Worm (Caenorhabditis elegans) whole organism, L1 larva: ENCODE results near the gene twk-32.
A peak's percentile ranks its signal among the peaks of the same experiment; 100 is the strongest.

ENCODE experiments used
- aly-2 ChIP-seq: fragments of 150-350 bp; optimal IDR thresholded peaks from 2 replicates; lab custom pipeline; 2014; ENCODE audit warnings: missing biosample characterization, missing genetic modification characterization
- blmp-1 ChIP-seq: fragments of 150-350 bp; optimal IDR thresholded peaks from 2 replicates; lab custom pipeline; 2014; ENCODE audit warnings: missing biosample characterization, missing genetic modification characterization
- ceh-63 ChIP-seq: fragments of 200-800 bp; sonication (Bioruptor generic); optimal IDR thresholded peaks from 2 replicates; lab custom pipeline; 2018; ENCODE audit warnings: mild to moderate bottlenecking, missing genetic modification characterization, missing compliant biosample characterization
- ceh-8 ChIP-seq: fragments of 200-800 bp; sonication (Bioruptor generic); optimal IDR thresholded peaks from 2 replicates; lab custom pipeline; 2018; ENCODE audit warnings: mild to moderate bottlenecking, missing genetic modification characterization, moderate library complexity, missing compliant biosample characterization
- ceh-82 ChIP-seq, 3 experiments: fragments of 150-350 bp in 1 of 3; sonication (generic microtip) in 2 of 3; optimal IDR thresholded peaks; 2 replicates each; lab custom pipeline; 2014 to 2017; ENCODE audit warnings: missing biosample characterization in 3 of 3, missing genetic modification characterization in 3 of 3
- dpl-1 ChIP-seq, 3 experiments: fragments of 150-350 bp in 2 of 3; sonication (generic microtip) in 1 of 3; optimal IDR thresholded peaks; 2 replicates each; lab custom pipeline; 2014 to 2017; ENCODE audit warnings: missing biosample characterization in 3 of 3, missing genetic modification characterization in 3 of 3, missing genetic modification reagents in 3 of 3
- efl-1 ChIP-seq, 4 experiments: fragments of 150-350 bp; optimal IDR thresholded peaks in 3 of 4; peaks in 1 of 4; 1 replicate in 1 of 4; 2 replicates in 3 of 4; lab custom pipeline; 2014; ENCODE audit warnings: missing biosample characterization in 2 of 4, missing genetic modification characterization in 2 of 4, missing genetic modification reagents in 2 of 4
- elt-2 ChIP-seq: sonication (generic microtip); optimal IDR thresholded peaks from 2 replicates; lab custom pipeline; 2016; ENCODE audit warnings: missing genetic modification characterization, mild to moderate bottlenecking, inconsistent platforms, missing compliant biosample characterization, missing genetic modification reagents
- fkh-10 ChIP-seq: sonication (generic microtip); optimal IDR thresholded peaks from 2 replicates; lab custom pipeline; 2017; ENCODE audit warnings: missing biosample characterization, missing genetic modification reagents, missing genetic modification characterization
- fkh-8 ChIP-seq: sonication (generic microtip); optimal IDR thresholded peaks from 2 replicates; lab custom pipeline; 2016; ENCODE audit warnings: mild to moderate bottlenecking, missing genetic modification characterization, missing compliant biosample characterization
- grh-1 ChIP-seq: fragments of 200-800 bp; sonication (Bioruptor generic); IDR thresholded peaks from 2 replicates; pipeline ENCODE4 v1.3.6; 2022; ENCODE audit warnings: missing genetic modification reagents, missing genetic modification characterization, missing compliant biosample characterization
- hpl-2 ChIP-seq: fragments of 150-350 bp; optimal IDR thresholded peaks from 2 replicates; lab custom pipeline; 2014; ENCODE audit warnings: missing biosample characterization, missing genetic modification reagents, missing genetic modification characterization
- irx-1 ChIP-seq: sonication (generic microtip); optimal IDR thresholded peaks from 2 replicates; lab custom pipeline; 2016; ENCODE audit warnings: missing genetic modification characterization, missing compliant biosample characterization
- lin-13 ChIP-seq: fragments of 150-350 bp; optimal IDR thresholded peaks from 2 replicates; lab custom pipeline; 2014; ENCODE audit warnings: missing biosample characterization, missing genetic modification reagents, missing genetic modification characterization
- lin-14 ChIP-seq: fragments of 200-800 bp; sonication (Bioruptor generic); optimal IDR thresholded peaks from 2 replicates; lab custom pipeline; 2018; ENCODE audit warnings: mild to moderate bottlenecking, missing genetic modification characterization, moderate library complexity, missing compliant biosample characterization
- lin-35 ChIP-seq, 2 experiments: fragments of 150-350 bp; optimal IDR thresholded peaks; 2 replicates each; lab custom pipeline; 2014; ENCODE audit warnings: missing biosample characterization in 2 of 2, missing genetic modification characterization in 2 of 2, missing genetic modification reagents in 2 of 2
- lin-39 ChIP-seq: fragments of 150-350 bp; optimal IDR thresholded peaks from 2 replicates; lab custom pipeline; 2014; ENCODE audit warnings: missing biosample characterization, missing genetic modification reagents, missing genetic modification characterization
- lir-3 ChIP-seq: sonication (generic microtip); optimal IDR thresholded peaks from 2 replicates; lab custom pipeline; 2016; ENCODE audit warnings: mild to moderate bottlenecking, missing genetic modification characterization, moderate library complexity, missing compliant biosample characterization; ENCODE audit not compliant: poor library complexity
- lsy-2 ChIP-seq, 2 experiments: fragments of 150-350 bp; optimal IDR thresholded peaks; 2 replicates each; lab custom pipeline; 2014; ENCODE audit warnings: missing biosample characterization in 2 of 2, missing genetic modification characterization in 2 of 2
- mep-1 ChIP-seq: fragments of 150-350 bp; optimal IDR thresholded peaks from 2 replicates; lab custom pipeline; 2014; ENCODE audit warnings: missing biosample characterization, missing genetic modification characterization
- nhr-11 ChIP-seq: fragments of 150-350 bp; optimal IDR thresholded peaks from 2 replicates; lab custom pipeline; 2014; ENCODE audit warnings: missing biosample characterization, missing genetic modification characterization
- nhr-19 ChIP-seq: fragments of 200-800 bp; sonication (Bioruptor generic); conservative IDR thresholded peaks from 2 replicates; pipeline ENCODE4 v1.3.6; 2022; ENCODE audit warnings: missing genetic modification characterization, missing compliant biosample characterization
- nhr-20 ChIP-seq: sonication (generic microtip); optimal IDR thresholded peaks from 2 replicates; lab custom pipeline; 2016; ENCODE audit warnings: mild to moderate bottlenecking, missing genetic modification characterization, missing compliant biosample characterization
- nhr-71 ChIP-seq: sonication (generic microtip); optimal IDR thresholded peaks from 2 replicates; lab custom pipeline; 2016; ENCODE audit warnings: mild to moderate bottlenecking, missing genetic modification characterization, moderate library complexity, missing compliant biosample characterization
- nhr-76 ChIP-seq: sonication (generic microtip); optimal IDR thresholded peaks from 2 replicates; lab custom pipeline; 2017; ENCODE audit warnings: missing biosample characterization, missing genetic modification characterization
- nhr-77 ChIP-seq: fragments of 150-350 bp; optimal IDR thresholded peaks from 2 replicates; lab custom pipeline; 2014; ENCODE audit warnings: missing biosample characterization, missing genetic modification characterization
- nhr-85 ChIP-seq: sonication (generic microtip); peaks from one replicate; lab custom pipeline; 2016; ENCODE audit warnings: missing genetic modification characterization, inconsistent platforms, missing compliant biosample characterization
- skn-1 ChIP-seq: fragments of 150-350 bp; optimal IDR thresholded peaks from 2 replicates; lab custom pipeline; 2014; ENCODE audit warnings: missing biosample characterization, missing genetic modification characterization
- snu-23 ChIP-seq: sonication (generic microtip); optimal IDR thresholded peaks from 2 replicates; lab custom pipeline; 2016; ENCODE audit warnings: missing genetic modification characterization, missing compliant biosample characterization
- unc-30 ChIP-seq: sonication (generic microtip); optimal IDR thresholded peaks from 2 replicates; lab custom pipeline; 2017; ENCODE audit warnings: missing biosample characterization, missing genetic modification characterization
- unc-62 ChIP-seq: fragments of 150-350 bp; optimal IDR thresholded peaks from 2 replicates; lab custom pipeline; 2014; ENCODE audit warnings: missing biosample characterization, missing genetic modification reagents, missing genetic modification characterization
- xbp-1 ChIP-seq: sonication (generic microtip); optimal IDR thresholded peaks from 2 replicates; lab custom pipeline; 2016; ENCODE audit warnings: missing genetic modification characterization, missing compliant biosample characterization
- zag-1 ChIP-seq: fragments of 150-350 bp; optimal IDR thresholded peaks from 2 replicates; lab custom pipeline; 2014; ENCODE audit warnings: missing biosample characterization, missing genetic modification characterization
- ztf-11 ChIP-seq, 2 experiments: sonication (generic microtip); optimal IDR thresholded peaks; 2 replicates each; lab custom pipeline; 2016 to 2017; ENCODE audit warnings: missing genetic modification characterization in 2 of 2, missing biosample characterization in 1 of 2, missing compliant biosample characterization in 1 of 2

Gene twk-32

DNA sequence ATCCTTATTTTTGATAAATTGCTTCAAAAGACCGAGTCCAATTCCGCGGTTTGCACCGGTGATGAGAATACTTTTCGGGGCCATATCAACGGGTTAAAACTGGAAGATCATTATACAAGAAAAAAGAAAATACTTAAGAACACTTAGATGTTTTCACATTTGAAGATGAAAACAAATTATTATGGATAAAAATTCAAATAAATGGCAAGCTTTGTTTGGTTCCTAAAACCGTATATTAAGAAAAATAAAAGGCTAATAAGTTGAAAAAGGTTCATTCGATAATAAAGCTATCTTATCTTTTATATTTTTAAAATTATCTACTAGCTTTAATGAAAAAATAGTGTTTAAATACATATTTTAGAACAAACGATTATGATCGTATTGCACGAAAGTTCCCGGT, 43.0 kb upstream of the twk-32 start, which contains the start of gene F20G2.1:
Gene F20G2.1 (minus strand): TSS at position 101 of the 400 bp plus-strand sequence.
- TF ChIP-seq skn-1 (tag; lab: Kevin White, UChicago): no peak
- TF ChIP-seq fkh-10 (GFP tag; lab: Kevin White, UChicago): no peak
- no peak for TF ChIP-seq ceh-63 (GFP tag; lab: Kevin White, UChicago)
- no peak for TF ChIP-seq unc-62 (GFP tag; lab: Kevin White, UChicago)
- TF ChIP-seq unc-30 (tag; lab: Kevin White, UChicago): no peak
- TF ChIP-seq nhr-19: no peak
- TF ChIP-seq nhr-71 (tag; lab: Kevin White, UChicago): no peak
- TF ChIP-seq dpl-1 (GFP tag; optimal IDR thresholded peaks at IDR 0.05; lab: Kevin White, UChicago): no peak
- no peak for TF ChIP-seq nhr-77 (tag; lab: Kevin White, UChicago)
- no peak for TF ChIP-seq nhr-76 (tag; lab: Kevin White, UChicago)
- no peak for TF ChIP-seq lin-39 (tag; lab: Kevin White, UChicago)
- no peak for TF ChIP-seq elt-2 (tag; lab: Kevin White, UChicago)
- no peak for TF ChIP-seq ceh-8
- TF ChIP-seq zag-1 (tag; lab: Kevin White, UChicago): no peak
- TF ChIP-seq aly-2 (tag; lab: Kevin White, UChicago): no peak
- no peak for TF ChIP-seq irx-1 (tag; lab: Kevin White, UChicago)
- TF ChIP-seq nhr-20 (tag; lab: Kevin White, UChicago): no peak

ce11 chrV:13756359-13757091, 39.9 kb upstream of the twk-32 start, which contains the start of gene F20G2.2:
Gene F20G2.2 (minus strand): TSS chrV:13756409.
- TF ChIP-seq nhr-71 (tag; lab: Kevin White, UChicago) (peak; percentile 44), efl-1 (optimal IDR thresholded peaks at IDR 0.05; lab: Kevin White, UChicago) (no peak), efl-1 (GFP tag; optimal IDR thresholded peaks at IDR 0.05 in 1 of 2; lab: Kevin White, UChicago) (peak in 1 of 2 experiments; percentile 11), skn-1 (tag; lab: Kevin White, UChicago) (peak; percentile 56), blmp-1 (peak; percentile 23), ztf-11 (tag; optimal IDR thresholded peaks at IDR 0.05; lab: Kevin White, UChicago) (no peak), grh-1 (GFP tag; lab: Robert Waterston, UW) (no peak), hpl-2 (GFP tag; lab: Kevin White, UChicago) (no peak), snu-23 (GFP tag; lab: Kevin White, UChicago) (peak; percentile 24), mep-1 (tag; lab: Kevin White, UChicago) (peak; percentile 38), nhr-85 (tag; lab: Kevin White, UChicago) (peak; percentile 13), lin-14 (peak; percentile 72)

ce11 chrV:13757349-13757748, 39.1 kb upstream of the twk-32 start:
- TF ChIP-seq dpl-1 (GFP tag; optimal IDR thresholded peaks at IDR 0.05; lab: Kevin White, UChicago) (peak in 1 of 3 experiments; percentile 51), lir-3 (tag; lab: Kevin White, UChicago) (peak; percentile 28), snu-23 (GFP tag; lab: Kevin White, UChicago) (no peak), nhr-71 (tag; lab: Kevin White, UChicago) (peak; percentile 16), nhr-11 (tag; lab: Kevin White, UChicago) (no peak), nhr-85 (tag; lab: Kevin White, UChicago) (no peak), mep-1 (tag; lab: Kevin White, UChicago) (peak; percentile 34), efl-1 (optimal IDR thresholded peaks at IDR 0.05; lab: Kevin White, UChicago) (peak; percentile 25 to 29), efl-1 (GFP tag; optimal IDR thresholded peaks at IDR 0.05 in 1 of 2; lab: Kevin White, UChicago) (peak in 1 of 2 experiments; percentile 46), lin-13 (GFP tag; lab: Kevin White, UChicago) (no peak), lin-14 (peak; percentile 73), nhr-20 (tag; lab: Kevin White, UChicago) (no peak), xbp-1 (tag; lab: Kevin White, UChicago) (no peak), ceh-82 (tag; optimal IDR thresholded peaks at IDR 0.05; lab: Kevin White, UChicago) (peak in 1 of 3 experiments; percentile 15), fkh-8 (tag; lab: Kevin White, UChicago) (peak; percentile 80), lsy-2 (tag; optimal IDR thresholded peaks at IDR 0.05; lab: Kevin White, UChicago) (peak in 1 of 2 experiments; percentile 46), lin-35 (GFP tag; optimal IDR thresholded peaks at IDR 0.05; lab: Kevin White, UChicago) (peak in 1 of 2 experiments; percentile 48)
